Worm (Caenorhabditis elegans) whole organism, late embryonic: Measurements from ENCODE around the gene erh-1.

ENCODE experiments used
- ceh-6 ChIP-seq: fragments of 200-800 bp; sonication (Bioruptor generic); optimal IDR thresholded peaks from 2 replicates; lab custom pipeline; 2018; ENCODE audit warnings: mild to moderate bottlenecking, missing genetic modification characterization, missing compliant biosample characterization
- dmd-4 ChIP-seq: sonication (generic microtip); optimal IDR thresholded peaks from 2 replicates; lab custom pipeline; 2016; ENCODE audit warnings: borderline replicate concordance, missing genetic modification characterization, missing compliant biosample characterization
- elt-2 ChIP-seq: sonication (generic microtip); optimal IDR thresholded peaks from 2 replicates; lab custom pipeline; 2016; ENCODE audit warnings: missing genetic modification reagents, missing genetic modification characterization, missing compliant biosample characterization
- madf-2 ChIP-seq: sonication (generic microtip); optimal IDR thresholded peaks from 2 replicates; lab custom pipeline; 2017; ENCODE audit warnings: missing genetic modification characterization, missing compliant biosample characterization
- pha-4 ChIP-seq: fragments of 150-350 bp; optimal IDR thresholded peaks from 2 replicates; lab custom pipeline; 2018; ENCODE audit warnings: missing biosample characterization, missing genetic modification reagents, missing genetic modification characterization
- pqm-1 ChIP-seq: sonication (generic microtip); optimal IDR thresholded peaks from 2 replicates; lab custom pipeline; 2016; ENCODE audit warnings: missing genetic modification characterization, missing compliant biosample characterization
- ttx-3 ChIP-seq: sonication (generic microtip); optimal IDR thresholded peaks from 2 replicates; lab custom pipeline; 2016; ENCODE audit warnings: missing genetic modification reagents, missing genetic modification characterization, missing compliant biosample characterization

DNA sequence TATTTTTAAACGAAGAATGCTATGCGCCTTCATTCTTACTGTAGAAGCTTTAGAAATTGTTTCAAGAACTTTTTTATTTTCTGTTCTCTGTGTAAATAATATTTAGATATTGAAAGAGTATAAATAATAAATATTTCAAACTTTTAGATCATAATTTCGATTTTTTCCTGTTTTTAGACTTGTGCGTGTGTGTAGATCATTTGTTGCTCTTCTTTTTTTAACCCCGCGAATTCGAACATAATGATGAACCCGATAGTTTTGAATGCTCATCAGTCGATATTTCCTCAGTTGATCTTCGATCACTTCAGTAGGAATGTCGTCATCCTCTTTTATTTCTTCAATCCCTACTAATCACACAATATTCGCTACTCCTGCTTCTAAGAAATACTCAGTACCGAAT is 18.3 kb upstream of the erh-1 start, which contains the start of gene T21C9.13:
- no peak for TF ChIP-seq madf-2
- TF ChIP-seq elt-2 (tag; lab: Kevin White, UChicago), result no peak
- no peak for TF ChIP-seq dmd-4 (tag; lab: Kevin White, UChicago)
- TF ChIP-seq pha-4 (tag; lab: Kevin White, UChicago), result no peak
- no peak for TF ChIP-seq ttx-3 (tag; lab: Kevin White, UChicago)
- TF ChIP-seq pqm-1 (tag; lab: Kevin White, UChicago), result no peak
- no peak for TF ChIP-seq ceh-6 (GFP tag; lab: Kevin White, UChicago)
